Fruit fly (Drosophila melanogaster) whole organism, embryonic: Measurements from ENCODE around the gene fz.

Experiments
- Ada2b ChIP-seq: fragments of 200-800 bp; sonication (Bioruptor generic); IDR thresholded peaks from 2 replicates; pipeline ENCODE4 v1.3.6; 2022; ENCODE audit warnings: missing biosample characterization, missing genetic modification characterization
- Bteb2 ChIP-seq: fragments of 200-800 bp; sonication (Bioruptor generic); optimal IDR thresholded peaks from 2 replicates; lab custom pipeline; 2016; ENCODE audit warnings: missing biosample characterization, missing genetic modification characterization
- CG10274 ChIP-seq: fragments of 200-800 bp; sonication (Bioruptor generic); optimal IDR thresholded peaks from 3 replicates; lab custom pipeline; 2017; ENCODE audit warnings: missing biosample characterization, mild to moderate bottlenecking, missing genetic modification characterization
- CG11504 ChIP-seq: fragments of 200-800 bp; sonication (Bioruptor generic); optimal IDR thresholded peaks from 3 replicates; lab custom pipeline; 2019; ENCODE audit warnings: missing biosample characterization, mild to moderate bottlenecking, missing genetic modification characterization, moderate library complexity
- CG12071 ChIP-seq: fragments of 200-800 bp; sonication (Bioruptor generic); optimal IDR thresholded peaks from 3 replicates; lab custom pipeline; 2018; ENCODE audit warnings: missing biosample characterization, mild to moderate bottlenecking, missing genetic modification characterization
- CG12744 ChIP-seq: fragments of 200-800 bp; sonication (Bioruptor generic); optimal IDR thresholded peaks from 2 replicates; lab custom pipeline; 2016; ENCODE audit warnings: missing biosample characterization, missing genetic modification characterization
- CG1603 ChIP-seq: fragments of 200-800 bp; sonication (Bioruptor generic); optimal IDR thresholded peaks from 2 replicates; lab custom pipeline; 2019; ENCODE audit warnings: missing biosample characterization, mild to moderate bottlenecking, missing genetic modification characterization, moderate library complexity
- CG16863 ChIP-seq: fragments of 200-800 bp; sonication (Bioruptor generic); optimal IDR thresholded peaks from 3 replicates; lab custom pipeline; 2016; ENCODE audit warnings: missing biosample characterization, missing genetic modification characterization
- CG17359 ChIP-seq: fragments of 200-800 bp; sonication (Bioruptor generic); optimal IDR thresholded peaks from 3 replicates; lab custom pipeline; 2018; ENCODE audit warnings: missing biosample characterization, mild to moderate bottlenecking, missing genetic modification characterization, moderate library complexity
- CG17385 ChIP-seq: fragments of 200-800 bp; sonication (Bioruptor generic); optimal IDR thresholded peaks from 3 replicates; lab custom pipeline; 2018; ENCODE audit warnings: missing biosample characterization, mild to moderate bottlenecking, missing genetic modification characterization
- CG17802 ChIP-seq: fragments of 200-800 bp; sonication (Bioruptor generic); optimal IDR thresholded peaks from 2 replicates; lab custom pipeline; 2018; ENCODE audit warnings: missing biosample characterization, mild to moderate bottlenecking, missing genetic modification characterization, moderate library complexity
- CG17912 ChIP-seq: fragments of 200-800 bp; sonication (Bioruptor generic); optimal IDR thresholded peaks from 2 replicates; lab custom pipeline; 2018; ENCODE audit warnings: missing biosample characterization, mild to moderate bottlenecking, missing genetic modification characterization
- CG2199 ChIP-seq: fragments of 200-800 bp; sonication (Bioruptor generic); IDR thresholded peaks from 3 replicates; pipeline ENCODE4 v1.3.6; 2022; ENCODE audit warnings: missing biosample characterization, missing genetic modification characterization
- CG31441 ChIP-seq: fragments of 200-800 bp; sonication (Bioruptor generic); IDR thresholded peaks from 2 replicates; pipeline ENCODE4 v1.3.6; 2022; ENCODE audit warnings: missing biosample characterization, missing genetic modification characterization
- CG34224 ChIP-seq: fragments of 200-800 bp; sonication (Bioruptor generic); IDR thresholded peaks from 3 replicates; pipeline ENCODE4 v1.3.6; 2022; ENCODE audit warnings: missing biosample characterization, missing genetic modification characterization; ENCODE audit not compliant: partially characterized antibody
- CG7745 ChIP-seq: fragments of 200-800 bp; sonication (Bioruptor generic); optimal IDR thresholded peaks from 2 replicates; lab custom pipeline; 2018; ENCODE audit warnings: missing biosample characterization, mild to moderate bottlenecking, missing genetic modification characterization, moderate library complexity
- CG8089 ChIP-seq: fragments of 200-800 bp; sonication (Bioruptor generic); optimal IDR thresholded peaks from 3 replicates; lab custom pipeline; 2016; ENCODE audit warnings: missing biosample characterization, missing genetic modification characterization
- CG8290 ChIP-seq, 3 experiments: fragments of 200-800 bp; sonication (Bioruptor generic); optimal IDR thresholded peaks; 2 replicates each; lab custom pipeline; 2016 to 2019; ENCODE audit warnings: missing biosample characterization in 3 of 3, missing genetic modification characterization in 3 of 3, mild to moderate bottlenecking in 2 of 3, moderate library complexity in 1 of 3
- CG9876 ChIP-seq: fragments of 200-800 bp; sonication (Bioruptor generic); optimal IDR thresholded peaks from 2 replicates; lab custom pipeline; 2016; ENCODE audit warnings: missing biosample characterization, missing genetic modification characterization
- Chrac-16 ChIP-seq: fragments of 200-800 bp; sonication (Bioruptor generic); optimal IDR thresholded peaks from 3 replicates; lab custom pipeline; 2016; ENCODE audit warnings: missing biosample characterization, missing genetic modification characterization
- Dbx ChIP-seq: fragments of 200-800 bp; sonication (Bioruptor generic); IDR thresholded peaks from 3 replicates; pipeline ENCODE4 v1.3.6; 2022; ENCODE audit warnings: missing biosample characterization, missing genetic modification characterization
- Doc3 ChIP-seq: fragments of 200-800 bp; sonication (Bioruptor generic); IDR thresholded peaks from 3 replicates; pipeline ENCODE4 v1.3.6; 2022; ENCODE audit warnings: missing biosample characterization, missing genetic modification characterization; ENCODE audit not compliant: partially characterized antibody
- Fer1 ChIP-seq: fragments of 200-800 bp; sonication (Bioruptor generic); optimal IDR thresholded peaks from 2 replicates; lab custom pipeline; 2017; ENCODE audit warnings: missing biosample characterization, mild to moderate bottlenecking, missing genetic modification characterization
- Gug ChIP-seq: fragments of 200-800 bp; sonication (Bioruptor generic); IDR thresholded peaks from 4 replicates; pipeline ENCODE4 v1.3.6; 2022; ENCODE audit warnings: missing biosample characterization, missing genetic modification characterization
- HLH3B ChIP-seq: fragments of 200-800 bp; sonication (Bioruptor generic); IDR thresholded peaks from 2 replicates; pipeline ENCODE4 v1.3.6; 2022; ENCODE audit warnings: missing biosample characterization, missing genetic modification characterization
- HLHmδ ChIP-seq: fragments of 200-800 bp; sonication (Bioruptor generic); optimal IDR thresholded peaks from 2 replicates; lab custom pipeline; 2018; ENCODE audit warnings: missing biosample characterization, mild to moderate bottlenecking, missing genetic modification characterization, moderate library complexity
- HmgZ ChIP-seq: fragments of 200-800 bp; sonication (Bioruptor generic); optimal IDR thresholded peaks from 2 replicates; lab custom pipeline; 2018; ENCODE audit warnings: missing biosample characterization, mild to moderate bottlenecking, missing genetic modification characterization
- Mad ChIP-seq: fragments of 200-800 bp; sonication (Bioruptor generic); optimal IDR thresholded peaks from 2 replicates; lab custom pipeline; 2016; ENCODE audit warnings: missing biosample characterization, missing genetic modification characterization
- Neu2 ChIP-seq: fragments of 200-800 bp; sonication (Bioruptor generic); optimal IDR thresholded peaks from 3 replicates; lab custom pipeline; 2016; ENCODE audit warnings: missing biosample characterization, missing genetic modification characterization, borderline replicate concordance
- Ravus ChIP-seq: fragments of 200-800 bp; sonication (Bioruptor generic); IDR thresholded peaks from 2 replicates; pipeline ENCODE4 v1.3.6; 2022; ENCODE audit warnings: missing biosample characterization, missing genetic modification characterization
- Ssrp ChIP-seq: fragments of 200-800 bp; sonication (Bioruptor generic); optimal IDR thresholded peaks from 2 replicates; lab custom pipeline; 2018; ENCODE audit warnings: missing biosample characterization, mild to moderate bottlenecking, missing genetic modification characterization, moderate library complexity
- abd-A ChIP-seq: fragments of 200-800 bp; sonication (Bioruptor generic); optimal IDR thresholded peaks from 3 replicates; lab custom pipeline; 2019; ENCODE audit warnings: missing biosample characterization, mild to moderate bottlenecking, missing genetic modification characterization, moderate library complexity
- chn ChIP-seq: fragments of 200-800 bp; sonication (Bioruptor generic); optimal IDR thresholded peaks from 2 replicates; lab custom pipeline; 2016; ENCODE audit warnings: missing biosample characterization, missing genetic modification characterization
- crp ChIP-seq, 2 experiments: fragments of 200-800 bp; sonication (Bioruptor generic); optimal IDR thresholded peaks; 2 replicates in 1 of 2; 3 replicates in 1 of 2; lab custom pipeline; 2017; ENCODE audit warnings: missing biosample characterization in 2 of 2, missing genetic modification characterization in 2 of 2, mild to moderate bottlenecking in 1 of 2, moderate library complexity in 1 of 2
- dm ChIP-seq: fragments of 200-800 bp; sonication (Bioruptor generic); optimal IDR thresholded peaks from 3 replicates; lab custom pipeline; 2016; ENCODE audit warnings: missing biosample characterization, missing genetic modification characterization
- fd3F ChIP-seq: fragments of 200-800 bp; sonication (Bioruptor generic); optimal IDR thresholded peaks from 2 replicates; lab custom pipeline; 2018; ENCODE audit warnings: missing biosample characterization, mild to moderate bottlenecking, missing genetic modification characterization, moderate library complexity
- gsb-n ChIP-seq: fragments of 200-800 bp; sonication (Bioruptor generic); optimal IDR thresholded peaks from 3 replicates; lab custom pipeline; 2018; ENCODE audit warnings: missing biosample characterization, mild to moderate bottlenecking, missing genetic modification characterization
- hb ChIP-seq: fragments of 200-800 bp; sonication (Bioruptor generic); IDR thresholded peaks from 3 replicates; pipeline ENCODE4 v1.3.6; 2022; ENCODE audit warnings: missing biosample characterization, missing genetic modification characterization; ENCODE audit not compliant: partially characterized antibody
- pnt ChIP-seq: fragments of 200-800 bp; sonication (Bioruptor generic); optimal IDR thresholded peaks from 3 replicates; lab custom pipeline; 2016; ENCODE audit warnings: missing biosample characterization, missing genetic modification characterization
- schlank ChIP-seq: fragments of 200-800 bp; sonication (Bioruptor generic); optimal IDR thresholded peaks from 2 replicates; lab custom pipeline; 2018; ENCODE audit warnings: missing biosample characterization, mild to moderate bottlenecking, missing genetic modification characterization
- sens ChIP-seq: fragments of 200-800 bp; sonication (Bioruptor generic); peaks from one replicate; lab custom pipeline; 2016; ENCODE audit warnings: missing biosample characterization, missing genetic modification characterization
- slou ChIP-seq: fragments of 200-800 bp; sonication (Bioruptor generic); optimal IDR thresholded peaks from 3 replicates; lab custom pipeline; 2016; ENCODE audit warnings: missing biosample characterization, missing genetic modification characterization
- stwl ChIP-seq: fragments of 200-800 bp; sonication (Bioruptor generic); optimal IDR thresholded peaks from 3 replicates; lab custom pipeline; 2018; ENCODE audit warnings: missing biosample characterization, mild to moderate bottlenecking, missing genetic modification characterization, moderate library complexity
- tap ChIP-seq: fragments of 200-800 bp; optimal IDR thresholded peaks from 3 replicates; lab custom pipeline; 2019; ENCODE audit warnings: missing biosample characterization, mild to moderate bottlenecking, missing genetic modification characterization, moderate library complexity
- wek ChIP-seq: fragments of 200-800 bp; sonication (Bioruptor generic); optimal IDR thresholded peaks from 3 replicates; lab custom pipeline; 2018; ENCODE audit warnings: missing biosample characterization, mild to moderate bottlenecking, missing genetic modification characterization, moderate library complexity
- z ChIP-seq: fragments of 200-800 bp; sonication (Bioruptor generic); IDR thresholded peaks from 3 replicates; pipeline ENCODE4 v1.3.6; 2022; ENCODE audit warnings: missing biosample characterization, missing genetic modification characterization
- zf30C ChIP-seq: fragments of 200-800 bp; sonication (Bioruptor generic); optimal IDR thresholded peaks from 3 replicates; lab custom pipeline; 2018; ENCODE audit warnings: missing biosample characterization, mild to moderate bottlenecking, missing genetic modification characterization

The fz gene

dm6 chr3L:14274088-14275058 lies at the start of gene fz (continued):
- TF ChIP-seq HLH3B (GFP tag; lab: Robert Waterston, UW): no peak
- no peak for TF ChIP-seq Chrac-16 (GFP tag; lab: Kevin White, UChicago)
- TF ChIP-seq CG11504 (tag; lab: Kevin White, UChicago): peak; percentile 14
- no peak for TF ChIP-seq CG12744 (GFP tag; lab: Kevin White, UChicago)
- 0 out of 3 replicates have a peak, but pooled peaks have one; percentile 45 for TF ChIP-seq CG2199
- TF ChIP-seq CG9876 (GFP tag; lab: Kevin White, UChicago): no peak
- no peak for TF ChIP-seq Fer1 (GFP tag; lab: Kevin White, UChicago)
- no peak; the same call in 3 of the 4 replicates for TF ChIP-seq Gug (GFP tag; lab: Robert Waterston, UW)
- TF ChIP-seq CG8089: no peak
- no peak for TF ChIP-seq Neu2 (GFP tag; lab: Kevin White, UChicago)
- TF ChIP-seq abd-A (tag; lab: Kevin White, UChicago): peak; percentile 35
- TF ChIP-seq CG10274 (GFP tag; lab: Kevin White, UChicago): no peak
- TF ChIP-seq pnt (GFP tag; lab: Kevin White, UChicago): no peak
- peak; percentile 12 for TF ChIP-seq CG12071
- no peak for TF ChIP-seq dm
- TF ChIP-seq CG17385: peak; percentile 24
- TF ChIP-seq fd3F (GFP tag; lab: Kevin White, UChicago): no peak
- no peak for TF ChIP-seq HmgZ (tag; lab: Kevin White, UChicago)
- peak; percentile 77 for TF ChIP-seq sens (GFP tag; lab: Kevin White, UChicago)
- TF ChIP-seq CG17359 (tag; lab: Kevin White, UChicago): no peak
- TF ChIP-seq tap (tag; lab: Kevin White, UChicago): no peak
- no peak for TF ChIP-seq slou (GFP tag; lab: Kevin White, UChicago)
- TF ChIP-seq gsb-n (tag; lab: Kevin White, UChicago): no peak
- TF ChIP-seq HLHmδ: peak; percentile 22
- no peak for TF ChIP-seq Bteb2 (GFP tag; lab: Kevin White, UChicago)
- no peak for TF ChIP-seq crp (GFP tag; optimal IDR thresholded peaks at IDR 0.05; lab: Kevin White, UChicago)
- no peak for TF ChIP-seq CG8290 (GFP tag; optimal IDR thresholded peaks at IDR 0.05; lab: Kevin White, UChicago)
- TF ChIP-seq CG8290 (tag; optimal IDR thresholded peaks at IDR 0.05; lab: Kevin White, UChicago): peak; percentile 10 to 53
- peak; percentile 53 for TF ChIP-seq CG7745 (tag; lab: Kevin White, UChicago)
- no peak for TF ChIP-seq chn
- TF ChIP-seq z (GFP tag; lab: Robert Waterston, UW): peak; percentile 72; the same call in 2 of the 3 replicates
- TF ChIP-seq Mad (GFP tag; lab: Kevin White, UChicago): no peak
- TF ChIP-seq Ada2b (GFP tag; lab: Robert Waterston, UW): no peak
- TF ChIP-seq Dbx (GFP tag; lab: Robert Waterston, UW): peak; percentile 35; the same call in 2 of the 3 replicates
- TF ChIP-seq zf30C (GFP tag; lab: Kevin White, UChicago): no peak
- 0 out of 2 replicates have a peak, but pooled peaks have one; percentile 32 for TF ChIP-seq CG31441 (GFP tag; lab: Robert Waterston, UW)
- peak; percentile 81 for TF ChIP-seq CG34224 (GFP tag; lab: Robert Waterston, UW)
- no peak for TF ChIP-seq CG17802 (tag; lab: Kevin White, UChicago)
- no peak for TF ChIP-seq CG16863 (GFP tag; lab: Kevin White, UChicago)
- peak; percentile 32 for TF ChIP-seq wek (GFP tag; lab: Kevin White, UChicago)
- TF ChIP-seq schlank: no peak
- TF ChIP-seq CG17912 (GFP tag; lab: Kevin White, UChicago): no peak
- peak; percentile 33 for TF ChIP-seq CG1603 (tag; lab: Kevin White, UChicago)
- TF ChIP-seq Ssrp (tag; lab: Kevin White, UChicago): no peak
- TF ChIP-seq hb: no peak
- TF ChIP-seq Ravus (GFP tag; lab: Robert Waterston, UW): no peak
- TF ChIP-seq Doc3 (GFP tag; lab: Robert Waterston, UW): peak; percentile 56; the same call in 2 of the 3 replicates
- TF ChIP-seq stwl (tag; lab: Kevin White, UChicago): peak; percentile 27
